Fruit fly (Drosophila melanogaster) whole organism, embryonic: ENCODE measurements around the gene Pex5.

ENCODE experiments used
- Aef1 ChIP-seq: fragments of 200-800 bp; sonication (Bioruptor generic); IDR thresholded peaks from 3 replicates; pipeline ENCODE4 v1.3.6; 2022; ENCODE audit warnings: missing biosample characterization, missing genetic modification characterization
- Atf6 ChIP-seq: fragments of 200-800 bp; sonication (Bioruptor generic); IDR thresholded peaks from 2 replicates; pipeline ENCODE4 v1.3.6; 2022; ENCODE audit warnings: missing biosample characterization, missing genetic modification characterization
- Bgb ChIP-seq: fragments of 200-800 bp; sonication (Bioruptor generic); IDR thresholded peaks from 2 replicates; pipeline ENCODE4 v1.3.6; 2022; ENCODE audit warnings: missing biosample characterization, missing genetic modification characterization; ENCODE audit not compliant: partially characterized antibody
- CG10654 ChIP-seq: fragments of 200-800 bp; sonication (Bioruptor generic); optimal IDR thresholded peaks from 2 replicates; lab custom pipeline; 2016; ENCODE audit warnings: missing biosample characterization, missing genetic modification characterization
- CG12659 ChIP-seq: fragments of 200-800 bp; sonication (Bioruptor generic); optimal IDR thresholded peaks from 3 replicates; lab custom pipeline; 2017; ENCODE audit warnings: mild to moderate bottlenecking, missing biosample characterization, missing genetic modification reagents, missing genetic modification characterization
- CG12744 ChIP-seq: fragments of 200-800 bp; sonication (Bioruptor generic); optimal IDR thresholded peaks from 2 replicates; lab custom pipeline; 2016; ENCODE audit warnings: missing biosample characterization, missing genetic modification characterization
- CG13624 ChIP-seq: fragments of 200-800 bp; sonication (Bioruptor generic); optimal IDR thresholded peaks from 2 replicates; lab custom pipeline; 2016; ENCODE audit warnings: missing biosample characterization, missing genetic modification characterization
- CG14860 ChIP-seq: fragments of 200-800 bp; sonication (Bioruptor generic); IDR thresholded peaks from 3 replicates; pipeline ENCODE4 v1.3.6; 2022; ENCODE audit warnings: missing biosample characterization, missing genetic modification characterization; ENCODE audit not compliant: partially characterized antibody
- CG15514 ChIP-seq: fragments of 200-800 bp; sonication (Bioruptor generic); optimal IDR thresholded peaks from 3 replicates; lab custom pipeline; 2017; ENCODE audit warnings: missing biosample characterization, missing genetic modification characterization, mild to moderate bottlenecking, moderate library complexity, missing genetic modification reagents
- CG2712 ChIP-seq: fragments of 200-800 bp; optimal IDR thresholded peaks from 3 replicates; lab custom pipeline; 2019; ENCODE audit warnings: missing biosample characterization, mild to moderate bottlenecking, missing genetic modification characterization, moderate library complexity
- CG4328 ChIP-seq: fragments of 200-800 bp; sonication (Bioruptor generic); optimal IDR thresholded peaks from 3 replicates; lab custom pipeline; 2017; ENCODE audit warnings: missing biosample characterization, missing genetic modification reagents, missing genetic modification characterization
- CG7745 ChIP-seq: fragments of 200-800 bp; sonication (Bioruptor generic); optimal IDR thresholded peaks from 2 replicates; lab custom pipeline; 2018; ENCODE audit warnings: missing biosample characterization, mild to moderate bottlenecking, missing genetic modification characterization, moderate library complexity
- CG8478 ChIP-seq: fragments of >200 bp; optimal IDR thresholded peaks from 2 replicates; lab custom pipeline; 2018
- CG8765 ChIP-seq: fragments of 200-800 bp; sonication (Bioruptor generic); IDR thresholded peaks from 2 replicates; pipeline ENCODE4 v1.3.6; 2022; ENCODE audit warnings: missing biosample characterization, missing genetic modification characterization
- CG9727 ChIP-seq: fragments of 200-800 bp; sonication (Bioruptor generic); optimal IDR thresholded peaks from 3 replicates; lab custom pipeline; 2017; ENCODE audit warnings: missing biosample characterization, mild to moderate bottlenecking, missing genetic modification characterization
- Doc3 ChIP-seq: fragments of 200-800 bp; sonication (Bioruptor generic); IDR thresholded peaks from 3 replicates; pipeline ENCODE4 v1.3.6; 2022; ENCODE audit warnings: missing biosample characterization, missing genetic modification characterization; ENCODE audit not compliant: partially characterized antibody
- Hey ChIP-seq: fragments of 200-800 bp; sonication (Bioruptor generic); optimal IDR thresholded peaks from 3 replicates; lab custom pipeline; 2018; ENCODE audit warnings: missing biosample characterization, mild to moderate bottlenecking, missing genetic modification characterization
- HmgZ ChIP-seq: fragments of 200-800 bp; sonication (Bioruptor generic); optimal IDR thresholded peaks from 2 replicates; lab custom pipeline; 2018; ENCODE audit warnings: missing biosample characterization, mild to moderate bottlenecking, missing genetic modification characterization
- Hmr ChIP-seq: fragments of 200-800 bp; sonication (Bioruptor generic); optimal IDR thresholded peaks from 3 replicates; lab custom pipeline; 2017; ENCODE audit warnings: mild to moderate bottlenecking, missing biosample characterization, missing genetic modification reagents, missing genetic modification characterization
- Hmx ChIP-seq: fragments of 200-800 bp; sonication (Bioruptor generic); optimal IDR thresholded peaks from 2 replicates; lab custom pipeline; 2016; ENCODE audit warnings: missing biosample characterization, missing genetic modification characterization
- Hsf ChIP-seq: fragments of 200-800 bp; sonication (Bioruptor generic); optimal IDR thresholded peaks from 3 replicates; lab custom pipeline; 2016; ENCODE audit warnings: missing biosample characterization, missing genetic modification characterization
- Med ChIP-seq: fragments of 200-800 bp; sonication (Bioruptor generic); peaks from one replicate; lab custom pipeline; 2016; ENCODE audit warnings: missing biosample characterization, missing genetic modification characterization, mild to moderate bottlenecking, inconsistent platforms, moderate library complexity
- NC2α ChIP-seq: fragments of 200-800 bp; sonication (Bioruptor generic); optimal IDR thresholded peaks from 2 replicates; lab custom pipeline; 2016; ENCODE audit warnings: missing biosample characterization, missing genetic modification characterization
- Neu2 ChIP-seq: fragments of 200-800 bp; sonication (Bioruptor generic); optimal IDR thresholded peaks from 3 replicates; lab custom pipeline; 2016; ENCODE audit warnings: missing biosample characterization, missing genetic modification characterization, borderline replicate concordance
- Poxn ChIP-seq: fragments of 200-800 bp; sonication (Bioruptor generic); IDR thresholded peaks from 2 replicates; pipeline ENCODE4 v1.3.6; 2022; ENCODE audit warnings: missing biosample characterization, missing genetic modification characterization
- Sox100B ChIP-seq: fragments of 200-800 bp; sonication (Bioruptor generic); optimal IDR thresholded peaks from 3 replicates; lab custom pipeline; 2018; ENCODE audit warnings: missing biosample characterization, mild to moderate bottlenecking, missing genetic modification characterization
- Spps ChIP-seq: fragments of 200-800 bp; sonication (Bioruptor generic); optimal IDR thresholded peaks from 2 replicates; lab custom pipeline; 2018; ENCODE audit warnings: missing biosample characterization, mild to moderate bottlenecking, missing genetic modification characterization
- aop ChIP-seq: fragments of 200-800 bp; sonication (Bioruptor generic); IDR thresholded peaks from 2 replicates; pipeline ENCODE4 v1.3.6; 2022; ENCODE audit warnings: missing biosample characterization, missing genetic modification characterization
- bab2 ChIP-seq: fragments of 200-800 bp; sonication (Bioruptor generic); optimal IDR thresholded peaks from 2 replicates; lab custom pipeline; 2016; ENCODE audit warnings: missing biosample characterization, missing genetic modification characterization
- bigmax ChIP-seq: fragments of 200-800 bp; sonication (Bioruptor generic); optimal IDR thresholded peaks from 2 replicates; lab custom pipeline; 2018; ENCODE audit warnings: missing biosample characterization, mild to moderate bottlenecking, missing genetic modification characterization
- bsh ChIP-seq, 2 experiments: fragments of 200-800 bp; sonication (Bioruptor generic); optimal IDR thresholded peaks; 2 replicates each; lab custom pipeline; 2017 to 2018; ENCODE audit warnings: mild to moderate bottlenecking in 2 of 2, missing biosample characterization in 2 of 2, missing genetic modification characterization in 2 of 2, moderate library complexity in 1 of 2
- cas ChIP-seq: fragments of 200-800 bp; sonication (Bioruptor generic); IDR thresholded peaks from 2 replicates; pipeline ENCODE4 v1.3.6; 2022; ENCODE audit warnings: missing biosample characterization, missing genetic modification characterization
- cato ChIP-seq: fragments of 200-800 bp; sonication (Bioruptor generic); optimal IDR thresholded peaks from 2 replicates; lab custom pipeline; 2016; ENCODE audit warnings: missing biosample characterization, missing genetic modification characterization, borderline replicate concordance
- corto ChIP-seq: fragments of 200-800 bp; sonication (Bioruptor generic); optimal IDR thresholded peaks from 2 replicates; lab custom pipeline; 2016; ENCODE audit warnings: missing biosample characterization, mild to moderate bottlenecking, missing genetic modification characterization, moderate library complexity
- dati ChIP-seq: fragments of 200-800 bp; sonication (Bioruptor generic); IDR thresholded peaks from 2 replicates; pipeline ENCODE4 v1.3.6; 2022; ENCODE audit warnings: missing biosample characterization, missing genetic modification characterization
- dpn ChIP-seq, 2 experiments: fragments of 200-800 bp; sonication (Bioruptor generic); optimal IDR thresholded peaks; 3 replicates each; lab custom pipeline; 2016; ENCODE audit warnings: missing biosample characterization in 2 of 2, missing genetic modification characterization in 2 of 2
- esg ChIP-seq: fragments of 200-800 bp; sonication (Bioruptor generic); conservative IDR thresholded peaks from 2 replicates; pipeline ENCODE4 v1.3.6; 2022; ENCODE audit warnings: missing biosample characterization, missing genetic modification characterization
- fru ChIP-seq: fragments of >200 bp; optimal IDR thresholded peaks from 2 replicates; lab custom pipeline; 2017
- gcm ChIP-seq: fragments of 200-800 bp; sonication (Bioruptor generic); optimal IDR thresholded peaks from 2 replicates; lab custom pipeline; 2019; ENCODE audit warnings: missing biosample characterization, mild to moderate bottlenecking, missing genetic modification characterization, moderate library complexity
- gsb-n ChIP-seq: fragments of 200-800 bp; sonication (Bioruptor generic); optimal IDR thresholded peaks from 3 replicates; lab custom pipeline; 2018; ENCODE audit warnings: missing biosample characterization, mild to moderate bottlenecking, missing genetic modification characterization
- ham ChIP-seq: fragments of 200-800 bp; sonication (Bioruptor generic); IDR thresholded peaks from 2 replicates; pipeline ENCODE4 v1.3.6; 2022; ENCODE audit warnings: missing biosample characterization, missing genetic modification characterization
- hth ChIP-seq: fragments of >200 bp; optimal IDR thresholded peaks from 2 replicates; lab custom pipeline; 2017; ENCODE audit warnings: inconsistent platforms
- kay ChIP-seq: fragments of 200-800 bp; sonication (Bioruptor generic); optimal IDR thresholded peaks from 2 replicates; lab custom pipeline; 2016; ENCODE audit warnings: missing biosample characterization, missing genetic modification characterization
- knrl ChIP-seq: fragments of 200-800 bp; sonication (Bioruptor generic); IDR thresholded peaks from 3 replicates; pipeline ENCODE4 v1.3.6; 2022; ENCODE audit warnings: missing biosample characterization, missing genetic modification characterization; ENCODE audit not compliant: partially characterized antibody
- otp ChIP-seq: fragments of 200-800 bp; sonication (Bioruptor generic); IDR thresholded peaks from 3 replicates; pipeline ENCODE4, ENCODE4 v1.3.6; 2022; ENCODE audit warnings: missing biosample characterization, missing genetic modification characterization
- pita ChIP-seq: fragments of 200-800 bp; sonication (Bioruptor generic); optimal IDR thresholded peaks from 2 replicates; lab custom pipeline; 2017; ENCODE audit warnings: missing biosample characterization, mild to moderate bottlenecking, missing genetic modification characterization
- pnt ChIP-seq: fragments of 200-800 bp; sonication (Bioruptor generic); optimal IDR thresholded peaks from 3 replicates; lab custom pipeline; 2016; ENCODE audit warnings: missing biosample characterization, missing genetic modification characterization
- run ChIP-seq: fragments of 200-800 bp; sonication (Bioruptor generic); optimal IDR thresholded peaks from 3 replicates; lab custom pipeline; 2018; ENCODE audit warnings: missing biosample characterization, mild to moderate bottlenecking, missing genetic modification characterization
- sens-2 ChIP-seq: fragments of 200-800 bp; sonication (Bioruptor generic); IDR thresholded peaks from 2 replicates; pipeline ENCODE4 v1.3.6; 2022; ENCODE audit warnings: missing biosample characterization, missing genetic modification characterization
- sr ChIP-seq: fragments of 200-800 bp; sonication (Bioruptor generic); IDR thresholded peaks from 3 replicates; pipeline ENCODE4 v1.3.6; 2022; ENCODE audit warnings: missing biosample characterization, missing genetic modification characterization
- vfl ChIP-seq: fragments of 200-800 bp; sonication (Bioruptor generic); optimal IDR thresholded peaks from 2 replicates; lab custom pipeline; 2016; ENCODE audit warnings: missing biosample characterization, missing genetic modification characterization

Pex5 gene

DNA sequence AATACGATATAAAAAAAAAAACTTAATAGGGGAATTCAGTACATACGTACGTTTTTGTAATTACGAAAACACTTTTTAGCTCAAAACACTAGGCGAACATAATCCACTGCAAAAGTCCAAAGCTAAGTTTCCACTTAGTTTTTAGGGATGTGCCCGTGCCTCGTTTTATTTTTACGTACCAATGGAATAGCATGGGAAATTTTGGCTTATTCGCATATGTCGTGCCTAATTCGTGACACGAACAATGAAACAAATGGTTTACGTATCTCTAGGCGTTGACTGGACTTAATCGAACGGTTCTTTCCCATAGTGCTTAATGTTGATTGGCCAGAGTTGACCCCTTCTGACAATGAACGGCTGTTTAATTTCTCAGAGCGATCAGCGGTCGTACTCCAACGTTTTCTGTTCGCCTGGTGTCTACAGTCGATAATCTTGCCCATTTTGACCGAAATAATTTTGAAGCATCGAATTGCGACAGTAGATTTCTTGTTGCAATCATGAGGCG lies 10.8 kb upstream of the Pex5 start, which contains the start of gene CG14818 (continued):
- TF ChIP-seq pita (GFP tag; lab: Kevin White, UChicago) (no peak), Bgb (peak; percentile 81), Doc3 (GFP tag; lab: Robert Waterston, UW) (peak; percentile 92), CG7745 (tag; lab: Kevin White, UChicago) (no peak), dati (GFP tag; lab: Robert Waterston, UW) (no peak), HmgZ (peak; percentile 60), sens-2 (peak; percentile 40; the same call in 1 of the 2 replicates), kay (GFP tag; lab: Kevin White, UChicago) (no peak), gcm (peak; percentile 23), CG12659 (GFP tag; lab: Kevin White, UChicago) (peak; percentile 49), Atf6 (GFP tag; lab: Robert Waterston, UW) (peak; percentile 59; the same call in 1 of the 2 replicates), bigmax (GFP tag; lab: Kevin White, UChicago) (no peak), CG8478 (lab: Kevin White, UChicago) (no peak), Aef1 (peak; percentile 39; the same call in 1 of the 3 replicates), CG4328 (peak; percentile 60), run (tag; lab: Kevin White, UChicago) (no peak), Hsf (GFP tag; lab: Kevin White, UChicago) (peak; percentile 49), knrl (GFP tag; lab: Robert Waterston, UW) (peak; percentile 89), bab2 (peak; percentile 44), Hey (no peak), vfl (peak; percentile 43), NC2α (GFP tag; lab: Kevin White, UChicago) (no peak), Hmr (GFP tag; lab: Kevin White, UChicago) (peak; percentile 70), dpn (GFP tag; optimal IDR thresholded peaks at IDR 0.05; lab: Kevin White, UChicago) (peak; percentile 59 to 61), cato (GFP tag; lab: Kevin White, UChicago) (peak; percentile 38), Med (GFP tag; lab: Kevin White, UChicago) (peak; percentile 95), Hmx (GFP tag; lab: Kevin White, UChicago) (no peak), CG9727 (GFP tag; lab: Kevin White, UChicago) (peak; percentile 54), Poxn (GFP tag; lab: Robert Waterston, UW) (no peak), corto (no peak), CG8765 (GFP tag; lab: Robert Waterston, UW) (peak; percentile 56), esg (GFP tag; lab: Robert Waterston, UW) (peak; percentile 31; the same call in 1 of the 2 replicates), CG12744 (GFP tag; lab: Kevin White, UChicago) (no peak), cas (GFP tag; lab: Robert Waterston, UW) (peak; percentile 51; the same call in 1 of the 2 replicates), CG14860 (GFP tag; lab: Robert Waterston, UW) (peak; percentile 82), CG10654 (GFP tag; lab: Kevin White, UChicago) (peak; percentile 55), ham (GFP tag; lab: Robert Waterston, UW) (no peak), pnt (GFP tag; lab: Kevin White, UChicago) (peak; percentile 56), otp (peak; percentile 56; the same call in 1 of the 3 replicates), gsb-n (tag; lab: Kevin White, UChicago) (no peak), bsh (GFP tag; optimal IDR thresholded peaks at IDR 0.05; lab: Kevin White, UChicago) (peak in 1 of 2 experiments; percentile 62), sr (GFP tag; lab: Robert Waterston, UW) (no peak), CG15514 (peak; percentile 55), Neu2 (GFP tag; lab: Kevin White, UChicago) (no peak), Spps (tag; lab: Kevin White, UChicago) (no peak), Sox100B (GFP tag; lab: Kevin White, UChicago) (no peak), fru (lab: Kevin White, UChicago) (no peak), CG13624 (GFP tag; lab: Kevin White, UChicago) (peak; percentile 47), aop (GFP tag; lab: Robert Waterston, UW) (no peak), hth (lab: Kevin White, UChicago) (no peak), CG2712 (tag; lab: Kevin White, UChicago) (peak; percentile 30)
